Worm (Caenorhabditis elegans): ENCODE measurements around the gene srj-33.

srj-33 gene

DNA sequence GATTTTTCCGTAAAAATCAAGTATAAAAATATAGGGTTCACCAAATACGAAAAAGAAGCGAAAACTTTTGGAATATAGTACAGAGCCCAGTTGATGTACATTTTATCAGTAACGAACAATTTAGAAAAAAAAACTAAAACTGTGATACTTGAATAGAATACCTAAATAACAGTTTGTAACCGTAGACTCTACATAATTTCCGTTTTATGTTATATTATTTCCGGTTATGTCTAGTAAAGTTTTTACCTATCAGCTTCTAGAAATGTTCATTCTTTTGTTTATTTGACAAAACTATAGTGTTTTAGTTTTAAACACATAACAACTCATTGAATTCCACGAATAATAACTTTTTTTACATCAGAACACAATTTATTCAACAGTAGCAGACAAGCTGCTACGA lies at the start of gene srj-33:
srj-33 (minus strand) TSS at position 101 of the 400 bp plus-strand sequence.
- TF ChIP-seq sptf-2 (GFP tag; optimal IDR thresholded peaks at IDR 0.05) (no peak), lin-54 (GFP tag; optimal IDR thresholded peaks at IDR 0.05) (no peak), snpc-1.1 (tag; optimal IDR thresholded peaks at IDR 0.05; ENCODE audit: insufficient read depth) (no peak), repo-1 (tag; optimal IDR thresholded peaks at IDR 0.05) (no peak), ceh-100 (GFP tag; IDR thresholded peaks at IDR 0.05) (no peak), let-607 (tag; optimal IDR thresholded peaks at IDR 0.05) (no peak), attf-6 (GFP tag; IDR thresholded peaks at IDR 0.05) (no peak), zfh-2 (GFP tag; conservative IDR thresholded peaks at IDR 0.05) (no peak), nhr-179 (tag; optimal IDR thresholded peaks at IDR 0.05) (no peak), atf-7 (tag; optimal IDR thresholded peaks at IDR 0.05) (no peak), ceh-58 (GFP tag; IDR thresholded peaks at IDR 0.05) (no peak), lin-40 (tag; optimal IDR thresholded peaks at IDR 0.05) (no peak), attf-3 (GFP tag; conservative IDR thresholded peaks at IDR 0.05) (no peak), die-1 (tag; optimal IDR thresholded peaks at IDR 0.05) (no peak), tbp1 (GFP tag; optimal IDR thresholded peaks at IDR 0.05) (no peak)

DNA sequence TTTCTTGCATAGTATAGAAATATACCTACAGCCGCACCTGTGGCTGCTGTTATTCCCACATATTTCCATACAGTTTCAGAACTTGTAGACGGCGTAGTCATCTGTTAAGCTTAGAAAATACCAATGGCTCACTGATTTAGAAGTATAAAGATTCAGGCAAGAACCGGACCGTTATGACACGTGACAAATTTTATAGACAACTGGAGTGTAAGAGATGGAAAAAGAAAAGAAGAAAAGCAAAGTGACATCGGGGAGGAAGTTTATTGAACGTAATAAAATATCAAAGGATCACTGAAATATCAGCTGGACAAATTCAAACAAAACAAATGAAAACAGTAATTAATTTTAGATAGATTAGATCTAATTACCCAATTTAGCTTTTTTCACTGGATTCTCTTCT lies 48.8 kb upstream of the srj-33 start, which contains the start of gene rmd-2:
rmd-2 (minus strand) TSS at position 101 of the 400 bp plus-strand sequence.
- no peak for TF ChIP-seq F37B4.10 (GFP tag; IDR thresholded peaks at IDR 0.05)
- no peak for TF ChIP-seq hlh-26 (GFP tag; conservative IDR thresholded peaks at IDR 0.05)
- TF ChIP-seq attf-5 (GFP tag; optimal IDR thresholded peaks at IDR 0.05) = no peak
- no peak for TF ChIP-seq xnd-1 (tag; optimal IDR thresholded peaks at IDR 0.05)

DNA sequence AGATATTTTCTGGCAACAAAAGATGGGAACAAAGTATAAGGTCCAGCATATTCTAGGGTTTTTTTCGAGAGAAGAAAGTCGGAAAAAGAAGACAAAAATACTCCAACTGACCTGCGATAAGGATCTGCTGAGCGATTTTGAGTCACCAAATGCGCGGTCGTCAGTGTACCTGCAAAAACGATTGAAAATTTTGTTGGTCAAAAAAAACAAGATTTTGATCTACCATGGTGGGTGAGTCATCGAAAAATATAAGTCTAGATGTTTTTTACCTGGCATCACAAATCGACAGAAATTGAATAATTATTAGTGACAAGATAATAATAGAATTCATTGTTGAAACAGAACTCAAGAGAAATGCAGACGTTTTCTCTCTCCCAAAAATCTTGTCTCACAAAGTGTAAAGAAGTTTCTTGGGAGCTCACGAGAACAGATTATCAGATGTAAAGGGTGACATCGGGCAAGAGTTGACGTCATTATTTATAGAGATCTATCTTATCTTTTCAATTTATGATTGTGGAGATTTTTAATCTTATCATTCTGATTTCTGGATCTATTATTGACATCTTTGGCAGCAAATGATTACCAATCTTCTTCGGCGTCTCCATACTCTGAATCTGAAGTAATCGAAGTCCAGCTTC lies 48.0 kb upstream of the srj-33 start:
- TF ChIP-seq madf-6 (GFP tag; IDR thresholded peaks at IDR 0.05) = peak; percentile 75
- TF ChIP-seq ztf-28 (GFP tag; IDR thresholded peaks at IDR 0.05) = no peak
- TF ChIP-seq efl-1 (GFP tag; optimal IDR thresholded peaks at IDR 0.05) = peak; percentile 64
- peak; percentile 52 for TF ChIP-seq xnd-1 (tag; optimal IDR thresholded peaks at IDR 0.05)
- peak; percentile 51 for TF ChIP-seq madf-8 (GFP tag; conservative IDR thresholded peaks at IDR 0.05)

DNA sequence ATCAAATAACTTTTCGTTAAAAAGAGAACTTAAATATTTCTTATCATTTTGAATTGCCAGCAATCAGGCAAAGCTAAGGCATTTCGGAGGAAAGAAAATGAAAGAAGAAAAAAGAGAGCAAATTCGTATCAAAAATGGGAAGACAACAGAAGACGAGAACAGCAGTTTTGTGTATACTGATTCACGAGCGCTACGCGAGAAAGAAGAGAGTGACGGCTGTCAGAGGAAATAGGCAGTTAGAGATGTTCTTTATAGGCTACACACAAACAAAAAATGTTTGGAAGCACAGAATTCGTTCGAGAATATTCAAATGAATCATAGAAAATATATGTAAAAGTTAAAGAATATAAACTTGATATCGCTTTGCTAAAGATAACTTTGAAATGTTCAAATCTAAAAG lies 47.5 kb upstream of the srj-33 start:
- no peak for TF ChIP-seq B0035.1 (tag; optimal IDR thresholded peaks at IDR 0.05)
- no peak for TF ChIP-seq cebp-1 (GFP tag; IDR thresholded peaks at IDR 0.05)
- peak; percentile 35 for TF ChIP-seq cebp-1 (tag; optimal IDR thresholded peaks at IDR 0.05)
- TF ChIP-seq nhr-80 (tag; optimal IDR thresholded peaks at IDR 0.05) = peak; percentile 65
- TF ChIP-seq T07F8.4 (tag; optimal IDR thresholded peaks at IDR 0.05) = no peak
- TF ChIP-seq attf-5 (GFP tag; optimal IDR thresholded peaks at IDR 0.05) = peak; percentile 10
- peak; percentile 14 for TF ChIP-seq ama-1 (optimal IDR thresholded peaks at IDR 0.05)
- TF ChIP-seq ama-1 (GFP tag; optimal IDR thresholded peaks at IDR 0.05) = no peak
- TF ChIP-seq hmg-1.2 (GFP tag; IDR thresholded peaks at IDR 0.05) = peak; percentile 48; the same call in 1 of the 2 replicates

DNA sequence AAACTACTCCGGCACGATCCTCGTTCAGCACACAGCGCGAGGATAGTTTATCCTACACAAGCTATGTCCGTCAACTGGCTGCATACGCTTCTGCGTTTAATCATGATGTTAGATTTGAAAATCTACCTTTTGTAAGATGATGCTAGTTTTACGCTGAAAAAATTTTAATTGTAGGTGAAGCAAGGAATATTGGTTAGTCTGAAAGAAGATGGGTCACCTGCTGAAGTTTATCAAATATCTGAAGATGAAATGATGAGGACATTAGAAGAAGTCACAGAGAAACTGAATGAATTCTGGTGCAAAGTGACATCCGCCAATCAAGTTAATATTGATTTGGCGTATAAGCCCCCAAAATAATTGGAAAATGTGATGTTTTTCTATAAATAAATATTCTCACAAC lies 46.2 kb upstream of the srj-33 start:
- TF ChIP-seq let-526 (GFP tag; IDR thresholded peaks at IDR 0.05) (no peak), hrde-1 (tag; optimal IDR thresholded peaks at IDR 0.05; ENCODE audit: borderline replicate concordance) (no peak), Y53F4B.3 (GFP tag; IDR thresholded peaks at IDR 0.05) (no peak), unc-130 (GFP tag; optimal IDR thresholded peaks at IDR 0.05) (no peak), rcor-1 (GFP tag; IDR thresholded peaks at IDR 0.05) (0 out of 2 replicates have a peak, but pooled peaks have one; percentile 11), cebp-1 (GFP tag; IDR thresholded peaks at IDR 0.05) (no peak), cebp-1 (tag; optimal IDR thresholded peaks at IDR 0.05) (peak; percentile 7), aptf-2 (GFP tag; conservative IDR thresholded peaks at IDR 0.05) (no peak), attf-6 (GFP tag; IDR thresholded peaks at IDR 0.05) (no peak), nhr-179 (tag; optimal IDR thresholded peaks at IDR 0.05) (no peak), dpl-1 (GFP tag; optimal IDR thresholded peaks at IDR 0.05) (no peak), Y56A3A.18 (GFP tag; IDR thresholded peaks at IDR 0.05) (peak; percentile 41; the same call in 1 of the 2 replicates), F33H1.4 (GFP tag; IDR thresholded peaks at IDR 0.05) (no peak), dox-1 (GFP tag; IDR thresholded peaks at IDR 0.05) (no peak), pha-4 (tag; optimal IDR thresholded peaks at IDR 0.05) (no peak), sptf-2 (GFP tag; optimal IDR thresholded peaks at IDR 0.05) (no peak), hsf-1 (GFP tag; IDR thresholded peaks at IDR 0.05) (peak; percentile 41; the same call in 1 of the 2 replicates)

All from whole organism, young adult.